Worm (Caenorhabditis elegans) whole organism, mixed stage, embryonic: ENCODE measurements around the gene cyp-33A1.

Source experiments
- M03D4.4 ChIP-seq: sonication (generic microtip); optimal IDR thresholded peaks from 2 replicates; lab custom pipeline; 2017; ENCODE audit warnings: mild to moderate bottlenecking, missing genetic modification characterization, missing compliant biosample characterization
- ces-1 ChIP-seq: fragments of 150-350 bp; optimal IDR thresholded peaks from 2 replicates; lab custom pipeline; 2014; ENCODE audit warnings: missing biosample characterization, missing genetic modification reagents, missing genetic modification characterization
- elt-3 ChIP-seq: fragments of 150-350 bp; optimal IDR thresholded peaks from 2 replicates; lab custom pipeline; 2014; ENCODE audit warnings: missing biosample characterization, missing genetic modification characterization
- lin-13 ChIP-seq: fragments of 150-350 bp; optimal IDR thresholded peaks from 2 replicates; lab custom pipeline; 2014; ENCODE audit warnings: missing biosample characterization, missing genetic modification characterization
- lsy-2 ChIP-seq: fragments of 150-350 bp; optimal IDR thresholded peaks from 2 replicates; lab custom pipeline; 2014; ENCODE audit warnings: missing biosample characterization, missing genetic modification characterization
- mls-2 ChIP-seq: sonication (generic microtip); optimal IDR thresholded peaks from 2 replicates; lab custom pipeline; 2016; ENCODE audit warnings: mild to moderate bottlenecking, missing genetic modification characterization, moderate library complexity, missing compliant biosample characterization
- nhr-237 ChIP-seq: fragments of 150-350 bp; optimal IDR thresholded peaks from 2 replicates; lab custom pipeline; 2014; ENCODE audit warnings: missing biosample characterization, missing genetic modification characterization
- nhr-28 ChIP-seq: fragments of 150-350 bp; optimal IDR thresholded peaks from 2 replicates; lab custom pipeline; 2014; ENCODE audit warnings: missing biosample characterization, missing genetic modification characterization
- nhr-76 ChIP-seq: sonication (generic microtip); optimal IDR thresholded peaks from 2 replicates; lab custom pipeline; 2017; ENCODE audit warnings: missing biosample characterization, missing genetic modification characterization
- snpc-4 ChIP-seq: fragments of 150-350 bp; optimal IDR thresholded peaks from 2 replicates; lab custom pipeline; 2014; ENCODE audit warnings: missing biosample characterization, missing genetic modification characterization
- sptf-1 ChIP-seq: sonication (generic microtip); optimal IDR thresholded peaks from 2 replicates; lab custom pipeline; 2017; ENCODE audit warnings: mild to moderate bottlenecking, missing genetic modification characterization, moderate library complexity, missing compliant biosample characterization
- tbx-8 ChIP-seq: fragments of 200-800 bp; sonication (Bioruptor generic); optimal IDR thresholded peaks from 2 replicates; lab custom pipeline; 2018; ENCODE audit warnings: mild to moderate bottlenecking, missing genetic modification characterization, moderate library complexity, missing compliant biosample characterization
- unc-39 ChIP-seq: fragments of 150-350 bp; optimal IDR thresholded peaks from 2 replicates; lab custom pipeline; 2014; ENCODE audit warnings: missing biosample characterization, missing genetic modification characterization

DNA sequence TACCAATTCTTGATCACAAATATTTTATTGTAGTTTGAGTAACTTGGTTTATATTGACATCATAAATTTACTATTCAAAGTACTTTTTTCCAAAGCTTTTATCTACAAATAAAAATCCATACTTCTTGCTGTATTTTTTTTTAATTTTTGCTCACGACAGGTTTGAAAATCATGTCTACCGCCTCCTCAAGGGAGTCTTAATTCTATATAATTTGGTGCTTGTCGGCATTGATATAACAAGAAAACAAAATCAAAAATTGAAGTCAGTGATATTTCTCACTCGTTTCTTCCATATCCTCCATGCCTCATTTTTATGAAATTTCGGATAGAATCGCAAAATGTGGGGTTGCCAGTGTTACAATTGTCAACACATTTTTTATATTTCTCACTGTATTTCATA is 35.8 kb downstream of the cyp-33A1 start, which contains the start of gene str-47:
- TF ChIP-seq unc-39 (tag; lab: Kevin White, UChicago) = no peak
- no peak for TF ChIP-seq ces-1 (GFP tag; lab: Kevin White, UChicago)
- TF ChIP-seq tbx-8 (GFP tag; lab: Kevin White, UChicago) = no peak
- no peak for TF ChIP-seq nhr-28 (tag; lab: Kevin White, UChicago)
- TF ChIP-seq lsy-2 = no peak
- TF ChIP-seq nhr-237 (tag; lab: Kevin White, UChicago) = no peak
- no peak for TF ChIP-seq nhr-76 (tag; lab: Kevin White, UChicago)
- TF ChIP-seq snpc-4 = no peak
- TF ChIP-seq M03D4.4 (tag; lab: Kevin White, UChicago) = no peak
- no peak for TF ChIP-seq elt-3 (tag; lab: Kevin White, UChicago)
- TF ChIP-seq sptf-1 = no peak
- TF ChIP-seq mls-2 (tag; lab: Kevin White, UChicago) = no peak
- TF ChIP-seq lin-13 (tag; lab: Kevin White, UChicago) = no peak
